Fruit fly (Drosophila melanogaster): ENCODE results near the gene Cpr72Ec.

Cpr72Ec gene

DNA sequence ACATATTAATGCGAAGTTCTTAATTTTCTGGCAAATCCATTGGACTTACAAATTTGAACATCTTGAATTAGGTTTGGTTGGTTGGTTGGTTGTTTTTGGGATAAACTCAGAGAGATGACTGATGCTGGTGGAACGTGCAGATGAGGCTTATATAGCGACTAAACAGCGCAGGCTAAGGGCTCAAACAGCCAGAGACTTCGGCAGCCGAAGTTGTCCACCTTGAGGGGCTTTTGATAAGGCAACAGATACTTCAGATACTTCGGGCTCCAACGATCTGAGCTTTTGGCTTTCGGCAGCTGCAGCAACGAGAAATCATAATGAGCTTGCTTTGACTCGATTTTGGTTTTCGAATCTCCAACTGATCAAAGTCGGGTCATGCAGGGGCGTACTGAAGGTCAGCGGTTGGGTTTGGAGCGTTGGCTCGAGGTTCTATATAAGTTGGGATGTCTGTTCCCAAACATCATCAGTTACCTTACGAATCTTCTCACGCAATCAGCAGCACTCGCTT lies 47.7 kb downstream of the Cpr72Ec start, which contains the start of the genes CG13041 and CG13060:
Gene CG13041, minus strand, starts transcription at position 128 of the 508 bp plus-strand sequence.
Gene CG13060, plus strand, starts transcription at position 458 of the 508 bp plus-strand sequence.
- TF ChIP-seq Ets21C (GFP tag; optimal IDR thresholded peaks at IDR 0.05) (no peak), pdm3 (GFP tag; optimal IDR thresholded peaks at IDR 0.05) (no peak), CG34406 (GFP tag; optimal IDR thresholded peaks at IDR 0.05) (no peak), CG10669 (GFP tag; optimal IDR thresholded peaks at IDR 0.05) (no peak), Sox102F (GFP tag; optimal IDR thresholded peaks at IDR 0.05) (no peak), CG31627 (GFP tag; optimal IDR thresholded peaks at IDR 0.05) (no peak), acj6 (GFP tag; optimal IDR thresholded peaks at IDR 0.05) (no peak)

DNA sequence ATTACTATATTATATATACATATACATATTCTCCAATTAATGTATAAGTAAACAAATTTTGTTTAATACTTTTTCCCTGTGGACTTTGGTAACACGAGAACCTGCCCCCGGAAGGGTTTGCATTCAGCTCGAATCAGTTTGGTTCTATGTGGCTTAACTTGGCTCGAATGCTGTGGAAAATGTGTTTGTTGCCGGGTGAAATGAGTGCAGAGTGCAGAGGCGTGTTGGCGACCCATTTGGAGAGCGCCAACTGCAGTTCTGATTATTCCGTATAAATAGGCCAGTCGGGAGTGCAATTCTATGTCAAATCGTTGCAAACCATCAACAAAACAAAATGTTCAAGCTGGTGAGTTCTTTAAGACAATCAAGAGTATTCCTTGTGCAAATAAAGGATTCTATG lies 49.4 kb downstream of the Cpr72Ec start, which contains the start of gene Nplp3:
Gene Nplp3, plus strand, starts transcription at position 301 of the 400 bp plus-strand sequence.
- TF ChIP-seq OdsH (GFP tag; optimal IDR thresholded peaks at IDR 0.05) (no peak), CG8119 (GFP tag; IDR thresholded peaks at IDR 0.05) (no peak)
